Worm (Caenorhabditis elegans) whole organism, young adult: ENCODE data around the gene C02E7.7.

Experiments
- F33H1.4 ChIP-seq: fragments of 200-800 bp; sonication (Bioruptor generic); IDR thresholded peaks from 2 replicates; pipeline ENCODE4 v1.3.6; 2022; ENCODE audit warnings: missing genetic modification reagents, missing genetic modification characterization, missing compliant biosample characterization
- F49E8.2 ChIP-seq: sonication (generic microtip); optimal IDR thresholded peaks from 3 replicates; lab custom pipeline; 2017; ENCODE audit warnings: missing genetic modification characterization, mild to moderate bottlenecking, missing compliant biosample characterization, antibody characterized with exemption, moderate library complexity; ENCODE audit not compliant: insufficient read depth
- F57A8.1 ChIP-seq: fragments of 200-800 bp; sonication (Bioruptor generic); optimal IDR thresholded peaks from 2 replicates; lab custom pipeline; 2018; ENCODE audit warnings: mild to moderate bottlenecking, missing genetic modification characterization, moderate library complexity, missing compliant biosample characterization
- T26A5.8 ChIP-seq: sonication (generic microtip); optimal IDR thresholded peaks from 2 replicates; lab custom pipeline; 2016; ENCODE audit warnings: missing genetic modification characterization, missing compliant biosample characterization
- Y67H2A.10 ChIP-seq: fragments of 200-800 bp; sonication (Bioruptor generic); conservative IDR thresholded peaks from 2 replicates; pipeline ENCODE4 v1.3.6; 2022; ENCODE audit warnings: missing genetic modification reagents, missing genetic modification characterization, missing compliant biosample characterization
- ceh-40 ChIP-seq: fragments of 200-800 bp; sonication (Bioruptor generic); IDR thresholded peaks from 2 replicates; pipeline ENCODE4 v1.3.6; 2022; ENCODE audit warnings: missing genetic modification characterization, missing compliant biosample characterization
- die-1 ChIP-seq: sonication (generic microtip); optimal IDR thresholded peaks from 2 replicates; lab custom pipeline; 2016; ENCODE audit warnings: missing genotype, mild to moderate bottlenecking, missing genetic modification characterization, missing compliant biosample characterization
- him-1 ChIP-seq: sonication (generic microtip); optimal IDR thresholded peaks from 2 replicates; lab custom pipeline; 2016; ENCODE audit warnings: missing genotype, missing genetic modification reagents, missing genetic modification characterization, missing compliant biosample characterization
- lin-35 ChIP-seq, 3 experiments: fragments of 150-350 bp in 2 of 3; sonication (generic microtip) in 1 of 3; optimal IDR thresholded peaks; 2 replicates each; lab custom pipeline; 2014 to 2018; ENCODE audit warnings: missing biosample characterization in 3 of 3, missing genetic modification characterization in 3 of 3, missing genetic modification reagents in 3 of 3
- lir-1 ChIP-seq: fragments of 200-800 bp; sonication (Bioruptor generic); conservative IDR thresholded peaks from 2 replicates; pipeline ENCODE4 v1.3.6; 2022; ENCODE audit warnings: missing genetic modification reagents, missing genetic modification characterization, missing compliant biosample characterization
- mcd-1 ChIP-seq: fragments of 200-800 bp; sonication (Bioruptor generic); IDR thresholded peaks from 2 replicates; pipeline ENCODE4 v1.3.6; 2022; ENCODE audit warnings: missing genetic modification reagents, missing genetic modification characterization, missing compliant biosample characterization
- mes-4 ChIP-seq: sonication (generic microtip); optimal IDR thresholded peaks from 2 replicates; lab custom pipeline; 2016; ENCODE audit warnings: missing genotype, missing genetic modification characterization, missing compliant biosample characterization
- nhr-90 ChIP-seq: sonication (generic microtip); optimal IDR thresholded peaks from 2 replicates; lab custom pipeline; 2016; ENCODE audit warnings: missing genotype, mild to moderate bottlenecking, missing genetic modification characterization, missing compliant biosample characterization
- repo-1 ChIP-seq: sonication (generic microtip); optimal IDR thresholded peaks from 2 replicates; lab custom pipeline; 2017; ENCODE audit warnings: mild to moderate bottlenecking, missing genetic modification characterization, missing compliant biosample characterization
- snpc-3.4 ChIP-seq: sonication (generic microtip); optimal IDR thresholded peaks from 2 replicates; lab custom pipeline; 2017; ENCODE audit warnings: missing genetic modification characterization, mild to moderate bottlenecking, missing compliant biosample characterization, antibody characterized with exemption, moderate library complexity, missing genotype, missing genetic modification reagents
- unc-130 ChIP-seq: sonication (generic microtip); optimal IDR thresholded peaks from 2 replicates; lab custom pipeline; 2016; ENCODE audit warnings: missing genetic modification reagents, missing genetic modification characterization, missing compliant biosample characterization
- xnd-1 ChIP-seq: sonication (generic microtip); optimal IDR thresholded peaks from 2 replicates; lab custom pipeline; 2016; ENCODE audit warnings: missing genotype, missing genetic modification reagents, missing genetic modification characterization, missing compliant biosample characterization
- ztf-3 ChIP-seq: fragments of 200-800 bp; sonication (Bioruptor generic); optimal IDR thresholded peaks from 2 replicates; lab custom pipeline; 2018; ENCODE audit warnings: mild to moderate bottlenecking, missing genetic modification characterization, missing compliant biosample characterization

C02E7.7 gene

ce11 chrV:4868698-4869097, 49.7 kb downstream of the C02E7.7 start:
- TF ChIP-seq Y67H2A.10 (GFP tag; lab: Robert Waterston, UW) (no peak), nhr-90 (tag; lab: Kevin White, UChicago) (no peak), unc-130 (no peak), mcd-1 (GFP tag; lab: Robert Waterston, UW) (no peak), mes-4 (tag; lab: Kevin White, UChicago) (no peak), repo-1 (tag; lab: Kevin White, UChicago) (no peak), him-1 (tag; lab: Kevin White, UChicago) (no peak), F33H1.4 (no peak), lin-35 (GFP tag; optimal IDR thresholded peaks at IDR 0.05; lab: Kevin White, UChicago) (no peak), ceh-40 (GFP tag; lab: Robert Waterston, UW) (no peak), F57A8.1 (GFP tag; lab: Kevin White, UChicago) (no peak), ztf-3 (GFP tag; lab: Kevin White, UChicago) (no peak), lir-1 (GFP tag; lab: Robert Waterston, UW) (no peak), T26A5.8 (tag; lab: Kevin White, UChicago) (no peak), die-1 (tag; lab: Kevin White, UChicago) (no peak), F49E8.2 (no peak), xnd-1 (tag; lab: Kevin White, UChicago) (no peak), snpc-3.4 (tag; lab: Kevin White, UChicago) (no peak)
- TF ChIP-seq, all 124 proteins: peak for 0
